Worm (Caenorhabditis elegans) whole organism, midembryonic: ENCODE data around the gene R102.8.

Experiments used
- T22C8.4 ChIP-seq: fragments of 200-800 bp; sonication (Bioruptor generic); IDR thresholded peaks from 2 replicates; pipeline ENCODE4 v1.3.6; 2022; ENCODE audit warnings: missing genetic modification characterization, missing compliant biosample characterization
- cog-1 ChIP-seq: sonication (generic microtip); optimal IDR thresholded peaks from 2 replicates; lab custom pipeline; 2016; ENCODE audit warnings: missing genetic modification characterization, missing compliant biosample characterization
- flt-1 ChIP-seq: fragments of 200-800 bp; sonication (Bioruptor generic); IDR thresholded peaks from 2 replicates; pipeline ENCODE4 v1.3.6; 2022; ENCODE audit warnings: missing genetic modification characterization, missing compliant biosample characterization
- klf-2 ChIP-seq: fragments of 200-800 bp; sonication (Bioruptor generic); conservative IDR thresholded peaks from 2 replicates; pipeline ENCODE4 v1.3.6; 2022; ENCODE audit warnings: missing genetic modification reagents, missing genetic modification characterization, missing compliant biosample characterization
- med-1 ChIP-seq: sonication (generic microtip); optimal IDR thresholded peaks from 2 replicates; lab custom pipeline; 2017; ENCODE audit warnings: missing genetic modification characterization, mild to moderate bottlenecking, missing compliant biosample characterization, antibody characterized with exemption, missing genetic modification reagents; ENCODE audit not compliant: insufficient read depth
- ref-1 ChIP-seq: fragments of 200-800 bp; sonication (Bioruptor generic); conservative IDR thresholded peaks from 2 replicates; pipeline ENCODE4 v1.3.6; 2022; ENCODE audit warnings: missing genetic modification reagents, missing genetic modification characterization, missing compliant biosample characterization
- tab-1 ChIP-seq: fragments of 200-800 bp; sonication (Bioruptor generic); IDR thresholded peaks from 2 replicates; pipeline ENCODE4 v1.3.6; 2022; ENCODE audit warnings: missing genetic modification characterization, missing compliant biosample characterization
- ztf-23 ChIP-seq: fragments of 200-800 bp; sonication (Bioruptor generic); IDR thresholded peaks from 2 replicates; pipeline ENCODE4 v1.3.6; 2022; ENCODE audit warnings: missing genetic modification reagents, missing genetic modification characterization, missing compliant biosample characterization
- ztf-29 ChIP-seq: fragments of 200-800 bp; sonication (Bioruptor generic); IDR thresholded peaks from 2 replicates; pipeline ENCODE4 v1.3.6; 2022; ENCODE audit warnings: missing genetic modification reagents, missing genetic modification characterization, missing compliant biosample characterization

ce11 chrIV:10685758-10686157, 4.3 kb downstream of the R102.8 start, which contains the start of the genes K08C7.6 and R102.1:
- TF ChIP-seq tab-1 (GFP tag; lab: Robert Waterston, UW) (no peak), ztf-29 (no peak), klf-2 (GFP tag; lab: Robert Waterston, UW) (no peak), med-1 (GFP tag; lab: Kevin White, UChicago) (no peak), ref-1 (GFP tag; lab: Robert Waterston, UW) (no peak), flt-1 (no peak), T22C8.4 (no peak), ztf-23 (no peak), cog-1 (tag; lab: Kevin White, UChicago) (no peak)
